Fruit fly (Drosophila melanogaster) whole organism, wandering third instar larva: Measurements from ENCODE around the gene ppk26.

Experiments used
- CG32264 ChIP-seq: fragments of 200-800 bp; sonication (Bioruptor generic); optimal IDR thresholded peaks from 2 replicates; lab custom pipeline; 2016; ENCODE audit warnings: missing biosample characterization, missing genetic modification characterization
- CG9705 ChIP-seq: fragments of 200-800 bp; sonication (Bioruptor generic); optimal IDR thresholded peaks from 2 replicates; lab custom pipeline; 2018; ENCODE audit warnings: missing biosample characterization, mild to moderate bottlenecking, missing genetic modification characterization
- CrebA ChIP-seq: fragments of 200-800 bp; sonication (Bioruptor generic); optimal IDR thresholded peaks from 2 replicates; lab custom pipeline; 2016; ENCODE audit warnings: missing biosample characterization, mild to moderate bottlenecking, missing genetic modification characterization, borderline replicate concordance
- Dfd ChIP-seq: fragments of >200 bp; optimal IDR thresholded peaks from 2 replicates; lab custom pipeline; 2017; ENCODE audit warnings: missing biosample characterization, missing genetic modification characterization
- GATAd ChIP-seq: sonication (Bioruptor generic); optimal IDR thresholded peaks from 2 replicates; lab custom pipeline; 2016; ENCODE audit warnings: missing biosample characterization, missing genetic modification characterization
- HLH106 ChIP-seq: fragments of 200-800 bp; optimal IDR thresholded peaks from 3 replicates; lab custom pipeline; 2019; ENCODE audit warnings: missing biosample characterization, mild to moderate bottlenecking, missing genetic modification characterization, moderate library complexity
- Hnf4 ChIP-seq: fragments of 200-800 bp; sonication (Bioruptor generic); optimal IDR thresholded peaks from 2 replicates; lab custom pipeline; 2016; ENCODE audit warnings: missing biosample characterization, mild to moderate bottlenecking, missing genetic modification characterization
- Hr78 ChIP-seq: fragments of >200 bp; optimal IDR thresholded peaks from 2 replicates; lab custom pipeline; 2017; ENCODE audit warnings: missing biosample characterization, missing genetic modification characterization
- Hr83 ChIP-seq: fragments of 200-300 bp; sonication (Bioruptor generic); optimal IDR thresholded peaks from 2 replicates; lab custom pipeline; 2016; ENCODE audit warnings: missing biosample characterization, mild to moderate bottlenecking, missing genetic modification characterization, moderate library complexity; ENCODE audit not compliant: poor library complexity, severe bottlenecking
- Jra ChIP-seq: sonication (Bioruptor generic); optimal IDR thresholded peaks from 2 replicates; lab custom pipeline; 2016; ENCODE audit warnings: missing biosample characterization, missing genetic modification characterization
- Mio ChIP-seq: sonication (Bioruptor generic); optimal IDR thresholded peaks from 2 replicates; lab custom pipeline; 2016; ENCODE audit warnings: missing biosample characterization, missing genetic modification characterization
- Myc ChIP-seq: fragments of >200 bp; optimal IDR thresholded peaks from 2 replicates; lab custom pipeline; 2017
- N ChIP-seq: fragments of >200 bp; optimal IDR thresholded peaks from 2 replicates; lab custom pipeline; 2018; ENCODE audit warnings: missing biosample characterization, missing external identifiers, missing genetic modification characterization
- Sp1 ChIP-seq: fragments of 200-800 bp; sonication (Bioruptor generic); optimal IDR thresholded peaks from 3 replicates; lab custom pipeline; 2019; ENCODE audit warnings: missing biosample characterization, mild to moderate bottlenecking, missing genetic modification characterization, moderate library complexity
- Vsx2 ChIP-seq: fragments of 200-300, 225-300 bp; sonication (Bioruptor generic); optimal IDR thresholded peaks from 2 replicates; lab custom pipeline; 2018; ENCODE audit warnings: missing biosample characterization, missing genetic modification characterization; ENCODE audit not compliant: partially characterized antibody
- br ChIP-seq: fragments of 200-800 bp; sonication (Bioruptor generic); optimal IDR thresholded peaks from 2 replicates; lab custom pipeline; 2016; ENCODE audit warnings: missing biosample characterization, missing genetic modification characterization
- dl ChIP-seq, 2 experiments: fragments of 175-275, 200-275 bp in 1 of 2; fragments of 200-275 bp in 1 of 2; sonication (Bioruptor generic); optimal IDR thresholded peaks; lab custom pipeline; 2018; ENCODE audit warnings: mild to moderate bottlenecking in 2 of 2, missing biosample characterization in 2 of 2, missing genetic modification characterization in 2 of 2, moderate library complexity in 2 of 2; ENCODE audit not compliant: partially characterized antibody in 2 of 2, insufficient read depth in 1 of 2
- dmrt93B ChIP-seq: fragments of 200-800 bp; sonication (Bioruptor generic); optimal IDR thresholded peaks from 2 replicates; lab custom pipeline; 2018; ENCODE audit warnings: missing biosample characterization, mild to moderate bottlenecking, missing genetic modification characterization
- dsf ChIP-seq: sonication (Bioruptor generic); optimal IDR thresholded peaks from 2 replicates; lab custom pipeline; 2016; ENCODE audit warnings: missing biosample characterization, missing genetic modification characterization, borderline replicate concordance
- ey ChIP-seq: fragments of 200-800 bp; sonication (Bioruptor generic); optimal IDR thresholded peaks from 2 replicates; lab custom pipeline; 2016; ENCODE audit warnings: missing biosample characterization, missing genetic modification characterization
- fru ChIP-seq: fragments of 200-800 bp; sonication (Bioruptor generic); optimal IDR thresholded peaks from 3 replicates; lab custom pipeline; 2016; ENCODE audit warnings: missing biosample characterization, mild to moderate bottlenecking, missing genetic modification characterization
- h ChIP-seq: fragments of 200-800 bp; sonication (Bioruptor generic); optimal IDR thresholded peaks from 3 replicates; lab custom pipeline; 2016; ENCODE audit warnings: missing biosample characterization, mild to moderate bottlenecking, missing genetic modification characterization
- jim ChIP-seq: fragments of 175-275, 200-325 bp; sonication (Bioruptor generic); optimal IDR thresholded peaks from 2 replicates; lab custom pipeline; 2016; ENCODE audit warnings: missing biosample characterization, mild to moderate bottlenecking, missing genetic modification characterization
- lola ChIP-seq: fragments of >200 bp; optimal IDR thresholded peaks from 2 replicates; lab custom pipeline; 2017; ENCODE audit warnings: missing biosample characterization, missing genetic modification characterization
- pan ChIP-seq: fragments of >200 bp; optimal IDR thresholded peaks from 2 replicates; lab custom pipeline; 2017
- psq ChIP-seq: fragments of 200-800 bp; sonication (Bioruptor generic); optimal IDR thresholded peaks from 3 replicates; lab custom pipeline; 2017; ENCODE audit warnings: missing biosample characterization, mild to moderate bottlenecking, missing genetic modification characterization, moderate library complexity
- rgr ChIP-seq: fragments of 200-800 bp; sonication (Bioruptor generic); optimal IDR thresholded peaks from 3 replicates; lab custom pipeline; 2016; ENCODE audit warnings: missing biosample characterization, mild to moderate bottlenecking, missing genetic modification characterization
- sage ChIP-seq: fragments of 200-800 bp; sonication (Bioruptor generic); optimal IDR thresholded peaks from 2 replicates; lab custom pipeline; 2016; ENCODE audit warnings: missing biosample characterization, mild to moderate bottlenecking, missing genetic modification characterization
- sv ChIP-seq: fragments of 200-800 bp; sonication (Bioruptor generic); optimal IDR thresholded peaks from 3 replicates; lab custom pipeline; 2016; ENCODE audit warnings: missing biosample characterization, missing genetic modification characterization
- tai ChIP-seq: sonication (Bioruptor generic); optimal IDR thresholded peaks from 2 replicates; lab custom pipeline; 2016; ENCODE audit warnings: missing biosample characterization, missing genetic modification characterization
- usp ChIP-seq: fragments of >200 bp; optimal IDR thresholded peaks from 2 replicates; lab custom pipeline; 2017; ENCODE audit warnings: missing biosample characterization, missing genetic modification characterization
- woc ChIP-seq: sonication (Bioruptor generic); optimal IDR thresholded peaks from 2 replicates; lab custom pipeline; 2016; ENCODE audit warnings: missing biosample characterization, mild to moderate bottlenecking, missing genetic modification characterization

ppk26 gene

DNA sequence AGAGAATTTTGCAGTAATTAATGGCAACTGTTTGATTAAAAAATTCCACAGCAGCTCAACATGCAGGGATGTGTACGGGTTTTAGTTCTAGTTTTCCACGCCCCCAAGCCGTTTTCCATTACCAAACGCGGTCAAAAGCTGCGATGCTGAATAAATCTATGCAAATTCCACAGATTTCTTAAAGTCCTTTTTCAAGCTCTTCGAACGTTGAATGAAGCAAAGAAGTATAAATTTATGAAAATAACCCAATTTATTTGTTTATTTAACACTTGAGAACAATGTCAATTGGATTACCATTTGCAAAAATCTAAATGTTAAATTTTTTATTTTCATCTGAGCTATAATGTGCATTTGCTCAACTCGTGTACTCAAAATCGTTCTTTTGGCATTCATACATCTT, 9.3 kb downstream of the ppk26 start, which contains the start of the genes CG42660, CG42661 and Tsp66A:
Gene CG42660 (plus strand): TSS at position 301 of the 400 bp plus-strand sequence.
Gene CG42661 (plus strand): TSS at position 301 of the 400 bp plus-strand sequence.
Gene Tsp66A (plus strand): TSS at position 301 of the 400 bp plus-strand sequence.
- no peak for TF ChIP-seq HLH106 (tag; lab: Kevin White, UChicago)
- no peak for TF ChIP-seq pan (lab: Kevin White, UChicago)
- TF ChIP-seq fru (GFP tag; lab: Kevin White, UChicago) = no peak
- TF ChIP-seq Dfd (GFP tag; lab: Kevin White, UChicago) = no peak
- no peak for TF ChIP-seq Hnf4 (GFP tag; lab: Kevin White, UChicago)
- no peak for TF ChIP-seq dsf (GFP tag; lab: Kevin White, UChicago)
- TF ChIP-seq tai = no peak
- no peak for TF ChIP-seq dmrt93B (GFP tag; lab: Kevin White, UChicago)
- TF ChIP-seq N (GFP tag; lab: Kevin White, UChicago) = no peak
- TF ChIP-seq Hr78 (GFP tag; lab: Kevin White, UChicago) = no peak
- TF ChIP-seq CG32264 = no peak
- TF ChIP-seq sage (GFP tag; lab: Kevin White, UChicago) = no peak
- TF ChIP-seq sv (GFP tag; lab: Kevin White, UChicago) = no peak

DNA sequence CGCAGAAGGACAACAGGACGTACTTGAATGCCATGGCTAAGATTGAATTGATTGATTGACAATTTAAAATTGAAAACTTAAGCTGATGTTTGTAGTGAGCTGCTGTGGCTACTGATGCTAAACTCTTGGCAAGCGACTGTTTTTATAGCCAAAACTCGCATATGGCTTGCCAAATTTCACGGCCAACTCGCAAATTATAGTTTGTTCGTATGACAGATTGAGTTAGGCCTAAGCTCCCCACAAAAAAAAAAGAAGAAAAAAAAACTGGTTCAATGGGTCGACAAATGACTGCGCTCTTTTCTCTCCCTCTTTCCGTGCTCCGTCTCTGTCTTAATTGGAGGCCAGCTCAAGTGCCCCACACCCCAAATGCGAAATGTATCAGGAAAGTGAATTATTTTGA, 14.3 kb downstream of the ppk26 start, which contains the start of gene CG8543:
Gene CG8543 (minus strand): TSS at position 101 of the 400 bp plus-strand sequence.
- no peak for TF ChIP-seq fru (GFP tag; lab: Kevin White, UChicago)
- no peak for TF ChIP-seq dsf (GFP tag; lab: Kevin White, UChicago)
- no peak for TF ChIP-seq Mio (GFP tag; lab: Kevin White, UChicago)
- TF ChIP-seq Vsx2 (GFP tag; lab: Kevin White, UChicago) = no peak
- TF ChIP-seq Sp1 (GFP tag; lab: Kevin White, UChicago) = no peak
- TF ChIP-seq sage (GFP tag; lab: Kevin White, UChicago) = no peak
- no peak for TF ChIP-seq pan (lab: Kevin White, UChicago)
- no peak for TF ChIP-seq N (GFP tag; lab: Kevin White, UChicago)
- no peak for TF ChIP-seq CG32264
- no peak for TF ChIP-seq jim (GFP tag; lab: Kevin White, UChicago)
- no peak for TF ChIP-seq HLH106 (tag; lab: Kevin White, UChicago)
- no peak for TF ChIP-seq Dfd (GFP tag; lab: Kevin White, UChicago)

dm6 chr3L:7471259-7471658, 15.3 kb downstream of the ppk26 start, which contains the start of gene CG8541:
Gene CG8541, plus strand, starts transcription at chr3L:7471559.
- TF ChIP-seq Myc (lab: Kevin White, UChicago) (no peak), HLH106 (tag; lab: Kevin White, UChicago) (no peak), dl (GFP tag; optimal IDR thresholded peaks at IDR 0.05; lab: Kevin White, UChicago; ENCODE audit: insufficient read depth in 1 of 2, partially characterized antibody in 2 of 2) (no peak), Hr83 (GFP tag; lab: Kevin White, UChicago) (no peak), lola (GFP tag; lab: Kevin White, UChicago) (no peak), CG32264 (no peak), dsf (GFP tag; lab: Kevin White, UChicago) (no peak), Jra (GFP tag; lab: Kevin White, UChicago) (no peak), tai (no peak)

dm6 chr3L:7475270-7475669, 19.3 kb downstream of the ppk26 start, which contains the start of gene CG43292:
Gene CG43292, plus strand, starts transcription at chr3L:7475570.
- TF ChIP-seq woc (no peak), pan (lab: Kevin White, UChicago) (no peak)

dm6 chr3L:7485667-7486066, 29.7 kb downstream of the ppk26 start, which contains the start of gene mthl6:
Gene mthl6, plus strand, starts transcription at chr3L:7485967.
- no peak for TF ChIP-seq ey (GFP tag; lab: Kevin White, UChicago)
- no peak for TF ChIP-seq Dfd (GFP tag; lab: Kevin White, UChicago)
- TF ChIP-seq GATAd (GFP tag; lab: Kevin White, UChicago) = no peak
- TF ChIP-seq pan (lab: Kevin White, UChicago) = no peak
- TF ChIP-seq sage (GFP tag; lab: Kevin White, UChicago) = no peak
- TF ChIP-seq N (GFP tag; lab: Kevin White, UChicago) = no peak
- TF ChIP-seq CG9705 (GFP tag; lab: Kevin White, UChicago) = no peak
- TF ChIP-seq sv (GFP tag; lab: Kevin White, UChicago) = no peak
- no peak for TF ChIP-seq Sp1 (GFP tag; lab: Kevin White, UChicago)
- no peak for TF ChIP-seq jim (GFP tag; lab: Kevin White, UChicago)
- TF ChIP-seq CG32264 = no peak
- TF ChIP-seq Hr83 (GFP tag; lab: Kevin White, UChicago) = no peak
- TF ChIP-seq, all 38 proteins: peak for 0

DNA sequence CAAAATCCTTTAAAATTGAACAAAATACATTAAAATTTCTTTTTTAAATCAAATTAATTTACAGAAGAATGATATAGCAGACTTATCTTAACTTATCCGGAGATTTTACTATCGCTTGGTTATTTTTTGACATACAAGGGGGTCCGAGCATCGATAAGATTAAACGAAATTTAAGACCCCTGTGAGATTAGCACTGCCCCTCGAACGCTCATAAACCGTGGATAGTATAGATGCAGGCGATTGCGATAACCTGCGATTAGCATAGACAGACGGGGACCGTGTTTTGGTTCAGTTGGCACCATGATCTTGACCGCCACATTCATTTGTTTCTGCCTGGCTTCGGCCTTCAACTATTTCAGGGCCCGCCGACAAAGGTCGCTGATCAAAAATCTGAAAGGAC, 35.6 kb downstream of the ppk26 start, which contains the start of gene Cyp316a1:
Gene Cyp316a1 (plus strand): TSS at position 301 of the 400 bp plus-strand sequence.
- TF ChIP-seq rgr (GFP tag; lab: Kevin White, UChicago) (no peak), lola (GFP tag; lab: Kevin White, UChicago) (no peak), Hnf4 (GFP tag; lab: Kevin White, UChicago) (no peak), CrebA (GFP tag; lab: Kevin White, UChicago) (no peak), usp (GFP tag; lab: Kevin White, UChicago) (no peak), dmrt93B (GFP tag; lab: Kevin White, UChicago) (no peak), Dfd (GFP tag; lab: Kevin White, UChicago) (no peak), dl (GFP tag; optimal IDR thresholded peaks at IDR 0.05; lab: Kevin White, UChicago; ENCODE audit: insufficient read depth in 1 of 2, partially characterized antibody in 2 of 2) (no peak), CG32264 (no peak), CG9705 (GFP tag; lab: Kevin White, UChicago) (no peak), woc (no peak), tai (no peak), GATAd (GFP tag; lab: Kevin White, UChicago) (no peak), fru (GFP tag; lab: Kevin White, UChicago) (no peak), h (GFP tag; lab: Kevin White, UChicago) (no peak), br (no peak), psq (GFP tag; lab: Kevin White, UChicago) (no peak)
